Fruit fly (Drosophila melanogaster) S2 (cell line): ENCODE measurements around the gene Pk34A.

Experiments used
- CG8478 ChIP-seq: fragments of >200 bp; optimal IDR thresholded peaks from 2 replicates; lab custom pipeline; 2018
- CTCF ChIP-seq, 2 experiments: fragments of >200 bp; optimal IDR thresholded peaks; 2 replicates each; lab custom pipeline; 2018

Pk34A gene

DNA sequence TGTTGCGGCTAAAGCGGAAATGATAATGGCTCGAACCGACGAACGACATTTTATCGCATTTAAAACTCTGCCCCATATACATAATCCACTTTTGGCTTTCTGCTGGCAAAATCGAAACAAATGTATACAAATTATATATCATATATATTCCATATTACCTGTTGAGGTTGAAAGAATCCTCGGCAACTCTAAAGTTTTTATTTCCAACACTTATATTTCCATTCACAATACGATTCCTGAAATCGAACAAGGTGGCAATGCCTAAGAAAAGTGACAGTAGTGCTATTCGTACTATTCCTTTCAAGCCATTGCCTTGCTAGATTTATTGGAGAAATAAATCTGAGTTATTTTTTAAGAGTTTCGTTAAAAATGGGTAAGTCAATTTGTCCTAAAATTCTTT lies at the start of gene Pk34A:
Gene Pk34A (plus strand): TSS at position 301 of the 400 bp plus-strand sequence.
- no peak for TF ChIP-seq CG8478 (lab: Kevin White, UChicago)
- TF ChIP-seq CTCF (optimal IDR thresholded peaks at IDR 0.05; lab: Kevin White, UChicago) = no peak

- TF ChIP-seq CG8478 (lab: Kevin White, UChicago) (no peak), CTCF (optimal IDR thresholded peaks at IDR 0.05; lab: Kevin White, UChicago) (no peak)
Measured at dm6 chr2L:13113580-13113979, 45.0 kb upstream of the Pk34A start.

DNA sequence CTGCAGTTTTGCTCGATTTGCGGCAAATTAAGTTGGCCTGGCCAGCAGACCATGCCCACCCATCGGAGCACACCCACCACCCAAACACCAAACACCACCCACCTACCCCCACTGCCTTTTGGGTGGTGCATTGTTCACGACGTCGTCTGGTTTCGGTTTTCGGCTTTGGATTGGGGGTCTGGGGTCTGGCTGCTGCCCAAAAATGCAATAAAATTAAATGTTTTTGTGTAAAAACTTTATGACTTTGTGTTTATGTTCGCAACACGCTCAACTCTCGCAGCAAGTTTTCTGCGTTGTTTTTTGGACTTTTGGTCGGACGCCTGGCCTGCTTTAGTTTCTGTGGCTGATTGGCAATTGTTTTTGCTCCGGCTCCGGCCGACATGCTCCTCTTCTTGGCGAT lies 41.9 kb upstream of the Pk34A start:
- TF ChIP-seq CG8478 (lab: Kevin White, UChicago) = no peak
- no peak for TF ChIP-seq CTCF (optimal IDR thresholded peaks at IDR 0.05; lab: Kevin White, UChicago)

- no peak for TF ChIP-seq CTCF (optimal IDR thresholded peaks at IDR 0.05; lab: Kevin White, UChicago)
- no peak for TF ChIP-seq CG8478 (lab: Kevin White, UChicago)
Measured at dm6 chr2L:13119034-13119433, 39.6 kb upstream of the Pk34A start, which contains the start of the genes CG44198 and CG43050. TSS of gene CG44198 (minus strand) at chr2L:13119134. TSS of gene CG43050 (plus strand) at chr2L:13119294.

dm6 chr2L:13122526-13122925 lies 36.1 kb upstream of the Pk34A start:
- TF ChIP-seq CTCF (optimal IDR thresholded peaks at IDR 0.05; lab: Kevin White, UChicago) = no peak
- no peak for TF ChIP-seq CG8478 (lab: Kevin White, UChicago)

dm6 chr2L:13130291-13130690 lies 28.3 kb upstream of the Pk34A start, which contains the start of gene CG5122:
TSS of gene CG5122 (plus strand) at chr2L:13130591.
- TF ChIP-seq CG8478 (lab: Kevin White, UChicago) = no peak
- TF ChIP-seq CTCF (optimal IDR thresholded peaks at IDR 0.05; lab: Kevin White, UChicago) = no peak

DNA sequence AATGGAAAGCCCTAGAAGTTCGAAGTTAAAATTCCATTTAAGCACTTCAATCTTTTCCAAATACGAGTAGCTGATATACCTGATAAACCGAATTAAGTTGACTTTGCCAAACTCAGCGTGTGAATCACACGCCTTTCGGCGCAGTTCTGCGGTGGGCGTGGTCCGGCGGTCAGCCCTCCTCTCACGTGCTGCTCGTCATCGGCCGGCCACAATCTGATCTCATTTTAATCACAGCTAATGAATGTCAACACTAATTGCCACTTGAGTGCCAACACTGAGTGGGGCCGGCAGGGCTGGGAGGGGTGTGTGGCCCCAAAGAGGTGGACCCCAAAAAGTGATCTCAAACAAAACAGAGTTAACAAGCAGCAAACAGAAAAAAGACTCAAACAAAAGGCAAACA lies 22.7 kb upstream of the Pk34A start:
- TF ChIP-seq CTCF (optimal IDR thresholded peaks at IDR 0.05; lab: Kevin White, UChicago) (no peak), CG8478 (lab: Kevin White, UChicago) (no peak)

- no peak for TF ChIP-seq CG8478 (lab: Kevin White, UChicago)
- TF ChIP-seq CTCF (optimal IDR thresholded peaks at IDR 0.05; lab: Kevin White, UChicago) = no peak
Measured at dm6 chr2L:13140891-13141290, 17.7 kb upstream of the Pk34A start.

dm6 chr2L:13142803-13143202 lies 15.8 kb upstream of the Pk34A start, which contains the start of gene CG9928:
TSS of gene CG9928 (minus strand) at chr2L:13142903.
- no peak for TF ChIP-seq CG8478 (lab: Kevin White, UChicago)
- TF ChIP-seq CTCF (optimal IDR thresholded peaks at IDR 0.05; lab: Kevin White, UChicago) = no peak

dm6 chr2L:13143522-13143921 lies 15.1 kb upstream of the Pk34A start, which contains the start of gene CG16978:
TSS of gene CG16978 (minus strand) at chr2L:13143622.
- TF ChIP-seq CG8478 (lab: Kevin White, UChicago) (no peak), CTCF (optimal IDR thresholded peaks at IDR 0.05; lab: Kevin White, UChicago) (no peak)

- TF ChIP-seq CTCF (optimal IDR thresholded peaks at IDR 0.05; lab: Kevin White, UChicago) (no peak), CG8478 (lab: Kevin White, UChicago) (no peak)
Measured at dm6 chr2L:13145035-13145683, 13.5 kb upstream of the Pk34A start.

dm6 chr2L:13146254-13146653 lies 12.4 kb upstream of the Pk34A start:
- TF ChIP-seq CG8478 (lab: Kevin White, UChicago) = no peak
- TF ChIP-seq CTCF (optimal IDR thresholded peaks at IDR 0.05; lab: Kevin White, UChicago) = no peak

dm6 chr2L:13154313-13154712 lies 4.3 kb upstream of the Pk34A start:
- TF ChIP-seq CTCF (optimal IDR thresholded peaks at IDR 0.05; lab: Kevin White, UChicago) = no peak
- TF ChIP-seq CG8478 (lab: Kevin White, UChicago) = no peak

DNA sequence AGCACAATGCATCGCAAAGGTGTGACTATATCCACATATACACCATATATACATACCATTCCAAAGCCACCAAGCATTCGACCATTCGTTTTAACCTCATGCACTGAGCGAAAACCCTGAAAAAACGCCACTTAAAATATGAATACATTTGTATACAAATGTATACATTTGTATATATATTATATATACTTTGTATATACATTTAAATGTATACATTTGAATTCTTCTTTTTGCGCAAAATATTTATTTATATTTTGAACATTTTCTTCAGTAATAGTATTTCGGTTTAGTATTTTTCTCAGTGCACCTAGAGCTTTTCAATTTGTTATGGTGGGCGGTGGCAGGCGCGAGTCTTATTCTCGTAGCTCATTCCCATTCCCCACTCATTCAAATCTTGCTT lies 2.3 kb upstream of the Pk34A start:
- TF ChIP-seq CTCF (optimal IDR thresholded peaks at IDR 0.05; lab: Kevin White, UChicago) = no peak
- no peak for TF ChIP-seq CG8478 (lab: Kevin White, UChicago)

DNA sequence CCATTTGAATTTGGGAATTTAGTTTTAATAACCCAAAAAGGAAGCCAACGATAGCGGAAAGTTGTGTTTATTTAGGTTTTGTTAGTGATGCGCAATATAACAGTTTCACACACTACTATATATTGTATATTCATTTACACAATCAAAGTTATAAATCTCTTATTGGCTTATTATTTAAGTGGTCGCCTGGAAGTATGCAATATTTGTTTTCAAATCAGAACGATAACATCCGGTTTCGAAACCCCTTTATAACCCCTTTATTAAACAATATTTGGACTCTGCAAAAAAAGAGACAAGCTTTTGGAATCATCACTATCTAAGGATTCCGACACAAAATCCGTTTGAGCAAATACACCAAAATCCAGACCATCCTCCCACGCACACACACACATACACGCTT lies 707 bp upstream of the Pk34A start:
- no peak for TF ChIP-seq CTCF (optimal IDR thresholded peaks at IDR 0.05; lab: Kevin White, UChicago)
- TF ChIP-seq CG8478 (lab: Kevin White, UChicago) = no peak

DNA sequence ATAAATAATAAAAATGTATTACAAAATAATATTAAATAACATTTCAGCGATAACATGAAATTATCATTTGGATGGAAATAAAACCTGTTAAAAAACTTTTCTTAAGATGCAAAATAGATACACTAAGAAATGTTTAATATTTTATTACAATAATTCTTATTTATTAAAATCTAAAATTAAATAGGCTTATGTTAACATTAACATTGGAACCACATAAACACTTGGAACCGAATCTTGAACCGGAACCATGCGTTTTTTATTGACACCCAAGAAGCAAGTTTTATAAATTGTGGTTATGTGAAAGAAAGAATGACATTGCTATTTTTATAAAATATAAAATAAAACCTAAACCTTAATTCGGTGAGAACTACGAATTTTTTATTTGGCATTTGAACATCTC lies 1.6 kb downstream of the Pk34A start, which contains the start of gene kmg:
Gene kmg (plus strand): TSS at position 301 of the 400 bp plus-strand sequence.
- TF ChIP-seq CG8478 (lab: Kevin White, UChicago) (no peak), CTCF (optimal IDR thresholded peaks at IDR 0.05; lab: Kevin White, UChicago) (no peak)
